Worm (Caenorhabditis elegans) whole organism, late embryonic: ENCODE results near the gene ugt-47.
A peak's percentile ranks its signal among the peaks of the same experiment; 100 is the strongest.

ENCODE experiments used
- C38D4.7 ChIP-seq: fragments of 200-800 bp; sonication (Bioruptor generic); optimal IDR thresholded peaks from 2 replicates; lab custom pipeline; 2018; ENCODE audit warnings: mild to moderate bottlenecking, missing genetic modification characterization, moderate library complexity, missing compliant biosample characterization
- F13H6.1 ChIP-seq: sonication (generic microtip); optimal IDR thresholded peaks from 2 replicates; lab custom pipeline; 2016; ENCODE audit warnings: missing genetic modification characterization, missing compliant biosample characterization
- T23F11.4 ChIP-seq: fragments of 200-800 bp; sonication (Bioruptor generic); optimal IDR thresholded peaks from 2 replicates; lab custom pipeline; 2018; ENCODE audit warnings: mild to moderate bottlenecking, missing genetic modification characterization, missing compliant biosample characterization
- Y22D7AL.16 ChIP-seq: sonication (generic microtip); optimal IDR thresholded peaks from 2 replicates; lab custom pipeline; 2016; ENCODE audit warnings: missing genetic modification characterization, missing compliant biosample characterization
- ahr-1 ChIP-seq: sonication (generic microtip); optimal IDR thresholded peaks from 2 replicates; lab custom pipeline; 2016; ENCODE audit warnings: missing genetic modification characterization, missing compliant biosample characterization
- ama-1 ChIP-seq: fragments of 150-350 bp; optimal IDR thresholded peaks from 2 replicates; lab custom pipeline; 2014
- ceh-19 ChIP-seq: fragments of 200-800 bp; sonication (Bioruptor generic); optimal IDR thresholded peaks from 2 replicates; lab custom pipeline; 2018; ENCODE audit warnings: mild to moderate bottlenecking, missing genetic modification characterization, missing compliant biosample characterization
- ceh-24 ChIP-seq: sonication (generic microtip); optimal IDR thresholded peaks from 2 replicates; lab custom pipeline; 2016; ENCODE audit warnings: mild to moderate bottlenecking, missing genetic modification characterization, missing compliant biosample characterization
- ceh-30 ChIP-seq: fragments of 150-350 bp; optimal IDR thresholded peaks from 2 replicates; lab custom pipeline; 2014; ENCODE audit warnings: missing biosample characterization, missing genetic modification characterization
- ceh-31 ChIP-seq: sonication (generic microtip); optimal IDR thresholded peaks from 2 replicates; lab custom pipeline; 2016; ENCODE audit warnings: missing genetic modification characterization, missing compliant biosample characterization
- ceh-34 ChIP-seq: sonication (generic microtip); optimal IDR thresholded peaks from 2 replicates; lab custom pipeline; 2016; ENCODE audit warnings: mild to moderate bottlenecking, missing genetic modification characterization, missing compliant biosample characterization
- ceh-45 ChIP-seq: fragments of 200-800 bp; sonication (Bioruptor generic); IDR thresholded peaks from 2 replicates; pipeline ENCODE4 v1.3.6; 2022; ENCODE audit warnings: missing genetic modification reagents, missing genetic modification characterization, missing compliant biosample characterization
- ceh-48 ChIP-seq: sonication (generic microtip); optimal IDR thresholded peaks from 2 replicates; lab custom pipeline; 2016; ENCODE audit warnings: missing genetic modification characterization, inconsistent platforms, missing compliant biosample characterization
- ceh-6 ChIP-seq: fragments of 200-800 bp; sonication (Bioruptor generic); optimal IDR thresholded peaks from 2 replicates; lab custom pipeline; 2018; ENCODE audit warnings: mild to moderate bottlenecking, missing genetic modification characterization, missing compliant biosample characterization
- dve-1 ChIP-seq: sonication (generic microtip); optimal IDR thresholded peaks from 2 replicates; lab custom pipeline; 2017; ENCODE audit warnings: antibody characterized with exemption, mild to moderate bottlenecking, missing genetic modification characterization, missing compliant biosample characterization
- elt-2 ChIP-seq: sonication (generic microtip); optimal IDR thresholded peaks from 2 replicates; lab custom pipeline; 2016; ENCODE audit warnings: missing genetic modification reagents, missing genetic modification characterization, missing compliant biosample characterization
- elt-4 ChIP-seq: sonication (generic microtip); optimal IDR thresholded peaks from 2 replicates; lab custom pipeline; 2016; ENCODE audit warnings: missing genetic modification characterization, missing compliant biosample characterization
- gmeb-2 ChIP-seq: sonication (generic microtip); optimal IDR thresholded peaks from 2 replicates; lab custom pipeline; 2016; ENCODE audit warnings: missing genetic modification characterization, inconsistent platforms, missing compliant biosample characterization
- hlh-13 ChIP-seq: fragments of 200-800 bp; sonication (Bioruptor generic); optimal IDR thresholded peaks from 2 replicates; lab custom pipeline; 2018; ENCODE audit warnings: mild to moderate bottlenecking, missing genetic modification characterization, missing compliant biosample characterization
- hlh-6 ChIP-seq: sonication (generic microtip); optimal IDR thresholded peaks from 2 replicates; lab custom pipeline; 2016; ENCODE audit warnings: missing genotype, missing genetic modification characterization, missing compliant biosample characterization
- hlh-8 ChIP-seq: sonication (generic microtip); optimal IDR thresholded peaks from 2 replicates; lab custom pipeline; 2016; ENCODE audit warnings: missing genotype, missing genetic modification characterization, missing compliant biosample characterization
- lin-11 ChIP-seq: fragments of 200-800 bp; sonication (Bioruptor generic); optimal IDR thresholded peaks from 2 replicates; lab custom pipeline; 2018; ENCODE audit warnings: mild to moderate bottlenecking, missing genetic modification characterization, missing compliant biosample characterization
- madf-2 ChIP-seq: sonication (generic microtip); optimal IDR thresholded peaks from 2 replicates; lab custom pipeline; 2017; ENCODE audit warnings: missing genetic modification characterization, missing compliant biosample characterization
- mec-3 ChIP-seq: sonication (generic microtip); optimal IDR thresholded peaks from 2 replicates; lab custom pipeline; 2016; ENCODE audit warnings: borderline replicate concordance, missing genetic modification characterization, missing compliant biosample characterization
- odd-2 ChIP-seq: sonication (generic microtip); optimal IDR thresholded peaks from 2 replicates; lab custom pipeline; 2017; ENCODE audit warnings: antibody characterized with exemption, mild to moderate bottlenecking, missing genetic modification characterization, missing compliant biosample characterization
- pag-3 ChIP-seq: sonication (generic microtip); optimal IDR thresholded peaks from 2 replicates; lab custom pipeline; 2016; ENCODE audit warnings: missing compliant biosample characterization, missing genetic modification characterization, borderline replicate concordance
- pat-9 ChIP-seq: fragments of 200-800 bp; sonication (Bioruptor generic); optimal IDR thresholded peaks from 2 replicates; lab custom pipeline; 2018; ENCODE audit warnings: mild to moderate bottlenecking, missing genetic modification characterization, moderate library complexity, missing compliant biosample characterization
- pax-1 ChIP-seq: fragments of 150-350 bp; optimal IDR thresholded peaks from 2 replicates; lab custom pipeline; 2014; ENCODE audit warnings: missing biosample characterization, missing genetic modification characterization
- pha-2 ChIP-seq: sonication (generic microtip); optimal IDR thresholded peaks from 2 replicates; lab custom pipeline; 2017; ENCODE audit warnings: mild to moderate bottlenecking, missing genetic modification characterization, missing compliant biosample characterization
- pqm-1 ChIP-seq: sonication (generic microtip); optimal IDR thresholded peaks from 2 replicates; lab custom pipeline; 2016; ENCODE audit warnings: missing genetic modification characterization, missing compliant biosample characterization
- ref-2 ChIP-seq: sonication (generic microtip); optimal IDR thresholded peaks from 2 replicates; lab custom pipeline; 2016; ENCODE audit warnings: missing genetic modification characterization, missing compliant biosample characterization
- sdc-2 ChIP-seq: sonication (generic microtip); optimal IDR thresholded peaks from 2 replicates; lab custom pipeline; 2016; ENCODE audit warnings: missing genotype, missing genetic modification characterization, missing compliant biosample characterization
- syd-9 ChIP-seq: sonication (generic microtip); optimal IDR thresholded peaks from 2 replicates; lab custom pipeline; 2016; ENCODE audit warnings: mild to moderate bottlenecking, missing genetic modification characterization, moderate library complexity, missing compliant biosample characterization
- tbx-7 ChIP-seq: sonication (generic microtip); optimal IDR thresholded peaks from 2 replicates; lab custom pipeline; 2016; ENCODE audit warnings: missing genotype, missing genetic modification characterization, missing compliant biosample characterization
- unc-3 ChIP-seq, 2 experiments: fragments of 200-800 bp in 1 of 2; sonication (Bioruptor generic) in 1 of 2; sonication (generic microtip) in 1 of 2; conservative IDR thresholded peaks in 1 of 2; optimal IDR thresholded peaks in 1 of 2; 2 replicates each; pipeline versions ENCODE4 v1.3.6 to Lab custom; 2016 to 2022; ENCODE audit warnings: missing compliant biosample characterization in 2 of 2, missing genetic modification characterization in 2 of 2, missing genetic modification reagents in 1 of 2
- unc-42 ChIP-seq: sonication (generic microtip); optimal IDR thresholded peaks from 2 replicates; lab custom pipeline; 2016; ENCODE audit warnings: missing genotype, missing genetic modification characterization, missing compliant biosample characterization
- unc-55 ChIP-seq: sonication (generic microtip); optimal IDR thresholded peaks from 2 replicates; lab custom pipeline; 2017; ENCODE audit warnings: missing biosample characterization, missing genetic modification reagents, missing genetic modification characterization
- unc-86 ChIP-seq: sonication (generic microtip); optimal IDR thresholded peaks from 2 replicates; lab custom pipeline; 2016; ENCODE audit warnings: missing genetic modification characterization, missing compliant biosample characterization

ugt-47 gene

DNA sequence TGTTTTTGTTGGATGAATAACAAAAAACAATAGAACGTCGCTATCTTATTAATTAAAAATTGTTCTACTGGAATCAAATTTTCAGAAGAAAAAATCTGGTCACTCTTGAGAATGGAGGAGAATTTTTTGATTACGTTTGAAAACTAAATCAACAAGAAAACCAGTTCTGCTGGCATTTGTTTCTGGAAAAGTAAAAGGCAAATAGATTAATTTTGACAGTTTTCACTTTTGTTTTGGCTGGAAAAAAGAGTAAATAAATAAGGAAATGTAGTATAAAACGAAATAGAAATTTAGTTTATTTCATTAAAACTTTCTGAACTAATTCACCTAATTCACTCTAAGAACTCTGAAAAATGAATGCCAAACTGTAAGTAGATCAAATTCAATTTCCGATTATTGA, 34.2 kb downstream of the ugt-47 start, which contains the start of gene fipr-13:
fipr-13 (plus strand) TSS at position 301 of the 400 bp plus-strand sequence.
- no peak for TF ChIP-seq odd-2
- no peak for TF ChIP-seq hlh-8 (tag; lab: Kevin White, UChicago)
- TF ChIP-seq pqm-1 (tag; lab: Kevin White, UChicago): no peak
- no peak for TF ChIP-seq T23F11.4 (GFP tag; lab: Kevin White, UChicago)
- TF ChIP-seq C38D4.7 (GFP tag; lab: Kevin White, UChicago): no peak
- no peak for TF ChIP-seq ref-2
- TF ChIP-seq mec-3: no peak
- TF ChIP-seq ama-1 (lab: Kevin White, UChicago): no peak
- TF ChIP-seq ceh-48 (tag; lab: Kevin White, UChicago): no peak
- no peak for TF ChIP-seq syd-9 (tag; lab: Kevin White, UChicago)
- no peak for TF ChIP-seq sdc-2 (tag; lab: Kevin White, UChicago)
- no peak for TF ChIP-seq hlh-6
- TF ChIP-seq unc-42 (tag; lab: Kevin White, UChicago): no peak
- TF ChIP-seq ahr-1 (tag; lab: Kevin White, UChicago): no peak
- no peak for TF ChIP-seq unc-86 (tag; lab: Kevin White, UChicago)

DNA sequence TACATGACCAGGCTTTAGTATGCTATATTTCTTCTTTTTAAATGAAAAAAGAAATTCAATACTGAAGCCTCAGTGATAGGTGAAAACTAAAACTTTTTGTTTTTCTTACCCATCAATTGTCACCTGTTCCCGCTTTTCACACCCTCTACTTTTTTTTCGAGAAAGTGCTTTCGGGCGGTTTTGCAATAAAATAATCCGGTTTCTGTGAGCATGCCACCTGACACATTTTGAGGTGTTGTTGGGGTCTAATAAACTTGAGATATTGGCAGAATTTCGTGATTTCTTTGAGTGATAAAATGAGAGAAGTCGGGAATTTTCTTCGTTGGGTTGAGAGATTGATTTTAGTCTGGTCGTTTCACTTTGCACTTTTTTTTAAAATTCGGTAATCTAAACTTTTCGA, 38.4 kb downstream of the ugt-47 start:
- TF ChIP-seq ceh-45 (no peak), madf-2 (tag; lab: Kevin White, UChicago) (no peak), F13H6.1 (tag; lab: Kevin White, UChicago) (no peak), sdc-2 (tag; lab: Kevin White, UChicago) (no peak), ahr-1 (tag; lab: Kevin White, UChicago) (no peak), tbx-7 (tag; lab: Kevin White, UChicago) (no peak), ceh-34 (tag; lab: Kevin White, UChicago) (no peak), pha-2 (tag; lab: Kevin White, UChicago) (no peak), C38D4.7 (GFP tag; lab: Kevin White, UChicago) (no peak), hlh-6 (no peak), ceh-48 (tag; lab: Kevin White, UChicago) (no peak), pat-9 (no peak), ceh-6 (no peak), unc-3 (GFP tag; conservative IDR thresholded peaks at IDR 0.05; lab: Robert Waterston, UW) (no peak), unc-3 (tag; optimal IDR thresholded peaks at IDR 0.05; lab: Kevin White, UChicago) (no peak), hlh-13 (GFP tag; lab: Kevin White, UChicago) (no peak), pax-1 (tag; lab: Kevin White, UChicago) (no peak), odd-2 (no peak), Y22D7AL.16 (tag; lab: Kevin White, UChicago) (no peak)

DNA sequence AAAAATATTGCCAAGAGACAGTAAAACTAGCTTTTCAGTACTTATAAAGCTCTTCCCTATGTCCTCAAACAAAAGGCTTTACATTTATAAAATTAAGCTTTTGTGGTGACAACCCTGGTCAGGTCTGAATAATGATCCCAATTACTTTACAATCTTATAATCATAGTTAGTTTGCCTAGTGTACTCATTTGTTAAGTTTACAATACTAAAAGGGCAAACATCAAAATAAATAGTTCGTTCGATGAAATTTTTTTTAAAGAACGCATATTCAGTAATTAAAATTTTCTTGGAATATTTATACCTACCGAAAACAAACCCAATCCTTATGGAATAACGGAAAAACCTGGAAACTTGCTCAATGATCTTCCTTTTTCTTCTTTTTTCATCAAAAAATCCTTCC, 39.6 kb downstream of the ugt-47 start:
- TF ChIP-seq ceh-6 (no peak), ceh-45 (no peak), T23F11.4 (GFP tag; lab: Kevin White, UChicago) (no peak), unc-55 (no peak), unc-3 (GFP tag; conservative IDR thresholded peaks at IDR 0.05; lab: Robert Waterston, UW) (no peak), unc-3 (tag; optimal IDR thresholded peaks at IDR 0.05; lab: Kevin White, UChicago) (no peak), ceh-31 (tag; lab: Kevin White, UChicago) (no peak), elt-2 (tag; lab: Kevin White, UChicago) (no peak), pag-3 (tag; lab: Kevin White, UChicago) (no peak), elt-4 (tag; lab: Kevin White, UChicago) (no peak), lin-11 (tag; lab: Kevin White, UChicago) (no peak)

DNA sequence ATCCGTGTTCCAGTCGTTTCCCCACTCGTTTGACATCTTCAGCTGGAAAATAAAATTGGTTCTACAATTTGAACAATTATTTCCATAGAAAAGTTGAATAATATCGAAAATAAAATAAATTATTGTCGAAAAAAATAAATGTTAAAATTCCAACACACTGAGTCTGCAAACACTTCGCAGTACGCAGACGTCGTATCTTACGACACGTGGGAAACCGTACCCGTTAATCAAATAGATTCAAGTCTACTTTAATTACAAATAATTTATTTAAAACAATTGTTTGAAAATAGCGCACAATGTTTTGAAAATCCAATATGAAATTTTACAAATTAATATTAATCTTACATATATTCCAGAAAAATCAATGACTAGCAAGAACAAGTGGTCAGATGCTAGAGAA, 43.5 kb downstream of the ugt-47 start, which contains the start of gene yif-1:
yif-1 (minus strand) TSS at position 42 of the 400 bp plus-strand sequence.
- TF ChIP-seq ceh-30 (tag; lab: Kevin White, UChicago): peak; percentile 36
- no peak for TF ChIP-seq ceh-19 (GFP tag; lab: Kevin White, UChicago)
- no peak for TF ChIP-seq unc-3 (GFP tag; conservative IDR thresholded peaks at IDR 0.05; lab: Robert Waterston, UW)
- no peak for TF ChIP-seq unc-3 (tag; optimal IDR thresholded peaks at IDR 0.05; lab: Kevin White, UChicago)
- no peak for TF ChIP-seq gmeb-2 (tag; lab: Kevin White, UChicago)
- no peak for TF ChIP-seq ceh-6
- TF ChIP-seq ceh-48 (tag; lab: Kevin White, UChicago): no peak
- no peak for TF ChIP-seq ceh-24 (tag; lab: Kevin White, UChicago)
- TF ChIP-seq dve-1 (tag; lab: Kevin White, UChicago): no peak
- peak; percentile 70 for TF ChIP-seq unc-42 (tag; lab: Kevin White, UChicago)
